Worm (Caenorhabditis elegans) whole organism, L4/young adult: ENCODE data around the gene cpg-1.

Experiments
- W03F9.2 ChIP-seq: fragments of 150-350 bp; optimal IDR thresholded peaks from 2 replicates; lab custom pipeline; 2014; ENCODE audit warnings: missing biosample characterization, missing genetic modification characterization
- dao-5 ChIP-seq: sonication (generic microtip); optimal IDR thresholded peaks from 2 replicates; lab custom pipeline; 2016; ENCODE audit warnings: missing genotype, missing genetic modification characterization, moderate library complexity, missing compliant biosample characterization
- him-1 ChIP-seq: sonication (generic microtip); optimal IDR thresholded peaks from 2 replicates; lab custom pipeline; 2016; ENCODE audit warnings: missing genotype, missing genetic modification reagents, missing genetic modification characterization, missing compliant biosample characterization

cpg-1 gene

ce11 chrIII:4461337-4461736, 27.8 kb upstream of the cpg-1 start:
- no peak for TF ChIP-seq W03F9.2 (tag; lab: Kevin White, UChicago)
- no peak for TF ChIP-seq dao-5 (tag; lab: Kevin White, UChicago)
- TF ChIP-seq him-1 (tag; lab: Kevin White, UChicago) = no peak

ce11 chrIII:4467277-4467676, 21.9 kb upstream of the cpg-1 start, which contains the start of gene ndg-4:
TSS of gene ndg-4 (minus strand) at chrIII:4467377.
- TF ChIP-seq W03F9.2 (tag; lab: Kevin White, UChicago) (no peak), him-1 (tag; lab: Kevin White, UChicago) (no peak), dao-5 (tag; lab: Kevin White, UChicago) (no peak)

DNA sequence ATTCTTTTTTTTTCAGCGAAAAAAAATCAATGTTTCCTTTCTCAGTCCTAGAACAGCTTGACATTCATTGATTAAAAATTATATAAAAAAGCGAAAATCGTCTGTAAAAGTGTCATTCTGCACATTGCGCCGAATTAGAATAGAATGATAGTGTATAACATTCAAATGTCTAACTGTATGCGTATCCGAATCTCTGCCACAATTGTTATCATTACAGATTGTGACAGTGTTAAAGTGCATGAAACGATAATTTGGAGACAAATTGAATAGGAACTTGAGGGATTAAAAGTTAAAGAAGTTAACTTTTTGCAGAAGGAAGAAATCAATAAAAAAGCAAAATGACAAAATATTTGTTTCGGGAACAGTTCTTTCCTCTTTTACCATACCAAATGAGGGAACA, 20.8 kb upstream of the cpg-1 start:
- TF ChIP-seq him-1 (tag; lab: Kevin White, UChicago) = no peak
- no peak for TF ChIP-seq W03F9.2 (tag; lab: Kevin White, UChicago)
- TF ChIP-seq dao-5 (tag; lab: Kevin White, UChicago) = no peak

DNA sequence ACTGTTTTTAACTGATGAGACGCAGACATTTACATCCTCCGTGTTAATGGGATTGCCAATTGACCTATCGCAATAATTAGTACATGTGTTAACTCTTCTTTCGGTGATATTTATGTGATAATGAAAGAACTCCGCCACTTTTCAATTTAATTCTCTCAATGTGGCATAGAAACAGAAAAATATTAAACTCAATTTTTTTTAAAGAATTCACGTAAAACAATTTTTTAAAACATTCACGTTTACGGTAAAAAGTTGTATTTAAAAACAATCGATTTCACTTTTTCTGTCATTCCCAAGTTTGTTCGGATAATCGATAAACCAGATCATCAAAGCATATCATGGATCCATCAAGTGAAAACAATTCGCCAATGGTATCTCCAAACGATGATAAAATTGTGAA, 20.3 kb upstream of the cpg-1 start, which contains the start of gene mstr-2:
TSS of gene mstr-2 (plus strand) at position 301 of the 400 bp plus-strand sequence.
- TF ChIP-seq him-1 (tag; lab: Kevin White, UChicago) (no peak), dao-5 (tag; lab: Kevin White, UChicago) (no peak), W03F9.2 (tag; lab: Kevin White, UChicago) (no peak)

- TF ChIP-seq W03F9.2 (tag; lab: Kevin White, UChicago) = peak; percentile 38
- TF ChIP-seq him-1 (tag; lab: Kevin White, UChicago) = peak; percentile 65
- TF ChIP-seq dao-5 (tag; lab: Kevin White, UChicago) = peak; percentile 50
Measured at ce11 chrIII:4470793-4471192, 18.4 kb upstream of the cpg-1 start.

ce11 chrIII:4474908-4475307, 14.3 kb upstream of the cpg-1 start, which contains the start of gene ifet-1:
TSS of gene ifet-1 (minus strand) at chrIII:4475150.
- TF ChIP-seq W03F9.2 (tag; lab: Kevin White, UChicago) = no peak

DNA sequence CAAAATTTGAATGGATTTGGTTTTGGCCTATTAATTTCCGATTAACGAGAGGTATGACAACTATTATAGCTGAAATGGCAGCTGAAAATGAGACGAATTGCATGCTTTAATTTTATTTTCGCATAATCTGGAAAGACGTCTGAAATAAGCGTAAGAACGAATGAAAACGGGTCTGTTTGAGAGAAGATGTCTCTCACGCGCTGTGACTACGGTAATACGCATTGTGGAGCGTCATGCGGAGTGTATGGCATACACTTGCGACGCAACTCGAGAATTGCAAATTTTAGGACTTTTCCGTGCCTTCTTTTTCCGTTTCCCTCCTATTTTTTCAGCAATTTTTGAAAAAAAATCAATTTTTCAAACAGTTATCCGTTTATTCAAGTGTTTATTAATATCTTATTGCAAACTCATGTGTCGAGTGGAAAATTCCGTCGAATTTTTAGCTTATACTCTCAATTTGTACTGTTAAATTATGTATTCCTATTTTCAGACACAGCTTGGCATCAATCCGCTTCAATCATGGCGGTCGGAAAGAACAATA, 13.7 kb upstream of the cpg-1 start, which contains the start of gene rps-1:
TSS of gene rps-1 (plus strand) at position 491 of the 541 bp plus-strand sequence.
- no peak for TF ChIP-seq dao-5 (tag; lab: Kevin White, UChicago)
- TF ChIP-seq W03F9.2 (tag; lab: Kevin White, UChicago) = peak; percentile 98
- TF ChIP-seq him-1 (tag; lab: Kevin White, UChicago) = peak; percentile 96

- TF ChIP-seq dao-5 (tag; lab: Kevin White, UChicago) (no peak), him-1 (tag; lab: Kevin White, UChicago) (no peak), W03F9.2 (tag; lab: Kevin White, UChicago) (no peak)
Measured at ce11 chrIII:4476313-4476712, 12.8 kb upstream of the cpg-1 start.

- TF ChIP-seq dao-5 (tag; lab: Kevin White, UChicago) (no peak), him-1 (tag; lab: Kevin White, UChicago) (no peak), W03F9.2 (tag; lab: Kevin White, UChicago) (no peak)
Measured at ce11 chrIII:4476806-4477205, 12.4 kb upstream of the cpg-1 start.

- TF ChIP-seq him-1 (tag; lab: Kevin White, UChicago) = no peak
- no peak for TF ChIP-seq W03F9.2 (tag; lab: Kevin White, UChicago)
- no peak for TF ChIP-seq dao-5 (tag; lab: Kevin White, UChicago)
Measured at ce11 chrIII:4477472-4477871, 11.7 kb upstream of the cpg-1 start, which contains the start of gene ins-17. TSS of gene ins-17 (minus strand) at chrIII:4477572.

DNA sequence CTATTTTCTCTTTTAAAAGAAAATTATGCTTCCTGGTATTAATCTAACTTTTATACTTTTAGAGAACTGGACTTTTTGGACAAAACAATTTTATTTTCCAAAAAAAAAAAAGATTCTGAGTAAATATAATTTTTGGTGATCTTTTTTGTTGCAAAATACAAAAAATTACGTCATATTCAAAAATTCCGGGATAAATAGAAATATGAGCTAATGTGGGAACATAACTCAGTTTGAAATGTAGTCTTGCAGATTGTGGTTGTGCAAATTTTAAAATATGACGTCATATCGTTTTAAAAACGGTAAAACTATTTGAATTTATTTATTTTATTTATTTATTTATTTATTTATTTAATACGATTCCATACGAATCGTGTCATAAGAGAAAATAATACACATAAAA, 7.4 kb upstream of the cpg-1 start:
- no peak for TF ChIP-seq W03F9.2 (tag; lab: Kevin White, UChicago)
- no peak for TF ChIP-seq him-1 (tag; lab: Kevin White, UChicago)
- no peak for TF ChIP-seq dao-5 (tag; lab: Kevin White, UChicago)

DNA sequence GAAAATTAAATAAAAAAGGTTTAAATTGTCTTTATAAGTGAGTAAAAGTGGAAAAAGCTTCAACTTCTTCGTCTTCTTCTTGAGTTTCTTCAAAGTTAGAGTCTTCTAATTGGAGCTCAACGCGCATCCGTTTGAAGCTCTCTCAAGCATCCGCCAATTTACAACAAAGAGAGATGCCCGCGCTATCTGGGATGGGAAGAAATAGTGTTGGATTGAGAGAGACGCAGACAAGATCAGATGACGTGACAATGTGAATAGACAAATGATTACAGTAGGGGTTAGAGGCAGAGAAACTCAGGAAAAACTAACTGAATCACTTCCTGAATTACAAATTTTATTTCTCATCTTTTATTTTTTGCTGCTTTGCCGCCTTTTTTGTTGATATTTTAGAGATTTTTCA, 6.2 kb upstream of the cpg-1 start:
- TF ChIP-seq W03F9.2 (tag; lab: Kevin White, UChicago) = no peak
- no peak for TF ChIP-seq dao-5 (tag; lab: Kevin White, UChicago)
- no peak for TF ChIP-seq him-1 (tag; lab: Kevin White, UChicago)

- TF ChIP-seq W03F9.2 (tag; lab: Kevin White, UChicago) (no peak), him-1 (tag; lab: Kevin White, UChicago) (no peak), dao-5 (tag; lab: Kevin White, UChicago) (no peak)
Measured at ce11 chrIII:4487271-4487670, 1.9 kb upstream of the cpg-1 start.
